Fruit fly (Drosophila melanogaster): ENCODE data around the gene CG44475.

CG44475 gene

dm6 chr2L:15912901-15913673, 30.1 kb upstream of the CG44475 start (continued):
- TF ChIP-seq sna (GFP tag; IDR thresholded peaks at IDR 0.05; ENCODE audit: partially characterized antibody): no peak
- TF ChIP-seq CG11398 (GFP tag; optimal IDR thresholded peaks at IDR 0.05): no peak
- no peak for TF ChIP-seq Sry-δ (GFP tag; optimal IDR thresholded peaks at IDR 0.05)
- TF ChIP-seq CG6683 (GFP tag; optimal IDR thresholded peaks at IDR 0.05): no peak
- no peak for TF ChIP-seq kay (GFP tag; optimal IDR thresholded peaks at IDR 0.05)
- no peak for TF ChIP-seq hkb (optimal IDR thresholded peaks at IDR 0.05)
- no peak for TF ChIP-seq hkb (GFP tag; IDR thresholded peaks at IDR 0.05)
- TF ChIP-seq CG10654 (GFP tag; optimal IDR thresholded peaks at IDR 0.05): peak; percentile 51
- TF ChIP-seq CG11456 (GFP tag; IDR thresholded peaks at IDR 0.05): peak; percentile 41; the same call in 1 of the 3 replicates
- peak; percentile 45; the same call in 1 of the 2 replicates for TF ChIP-seq CG6272 (GFP tag; IDR thresholded peaks at IDR 0.05)
- TF ChIP-seq Dip3 (GFP tag; optimal IDR thresholded peaks at IDR 0.05): no peak
- TF ChIP-seq ssp (GFP tag; IDR thresholded peaks at IDR 0.05): peak; percentile 48; the same call in 1 of the 2 replicates
- no peak for TF ChIP-seq crp (GFP tag; optimal IDR thresholded peaks at IDR 0.05)
- TF ChIP-seq CG9437 (GFP tag; optimal IDR thresholded peaks at IDR 0.05): peak; percentile 88
- 0 out of 2 replicates have a peak, but pooled peaks have one; percentile 39 for TF ChIP-seq gsb (GFP tag; IDR thresholded peaks at IDR 0.05)
- peak; percentile 55 for TF ChIP-seq CG6854 (GFP tag; optimal IDR thresholded peaks at IDR 0.05)
- peak; percentile 47 for TF ChIP-seq gcm (GFP tag; optimal IDR thresholded peaks at IDR 0.05)
- no peak for TF ChIP-seq CG15479 (GFP tag; optimal IDR thresholded peaks at IDR 0.05)
- peak; percentile 29 for TF ChIP-seq HmgD (GFP tag; optimal IDR thresholded peaks at IDR 0.05)
- peak; percentile 77 for TF ChIP-seq Hr3 (GFP tag; optimal IDR thresholded peaks at IDR 0.05)
- no peak for TF ChIP-seq btn (GFP tag; optimal IDR thresholded peaks at IDR 0.05)
- peak in 1 of 2 experiments; percentile 4 for TF ChIP-seq Trl (optimal IDR thresholded peaks at IDR 0.05)
- no peak for TF ChIP-seq Trl (GFP tag; optimal IDR thresholded peaks at IDR 0.05)
- TF ChIP-seq H15 (GFP tag; IDR thresholded peaks at IDR 0.05): peak; percentile 38; the same call in 1 of the 3 replicates
- no peak for TF ChIP-seq chn (GFP tag; optimal IDR thresholded peaks at IDR 0.05)
- no peak for TF ChIP-seq Lpt (GFP tag; optimal IDR thresholded peaks at IDR 0.05)
- no peak; the same call in 2 of the 3 replicates for TF ChIP-seq so (GFP tag; IDR thresholded peaks at IDR 0.05)
- TF ChIP-seq Myb (GFP tag; optimal IDR thresholded peaks at IDR 0.05): no peak
- TF ChIP-seq CG18764 (GFP tag; optimal IDR thresholded peaks at IDR 0.05): peak; percentile 24
- no peak for TF ChIP-seq CG14860 (GFP tag; IDR thresholded peaks at IDR 0.05; ENCODE audit: partially characterized antibody)
- TF ChIP-seq Dp (GFP tag; optimal IDR thresholded peaks at IDR 0.05): no peak
- no peak for TF ChIP-seq HLH54F (GFP tag; optimal IDR thresholded peaks at IDR 0.05)
- TF ChIP-seq Camta (GFP tag; optimal IDR thresholded peaks at IDR 0.05): no peak
- peak; percentile 90 for TF ChIP-seq CG12659 (GFP tag; optimal IDR thresholded peaks at IDR 0.05)
- peak; percentile 67 for TF ChIP-seq al (GFP tag; IDR thresholded peaks at IDR 0.05)
- TF ChIP-seq CG9932 (GFP tag; IDR thresholded peaks at IDR 0.05): peak; percentile 5; the same call in 1 of the 2 replicates
- no peak for TF ChIP-seq Ets97D (GFP tag; optimal IDR thresholded peaks at IDR 0.05)
- peak; percentile 63 for TF ChIP-seq az2 (GFP tag; optimal IDR thresholded peaks at IDR 0.05)
- TF ChIP-seq NFAT (GFP tag; IDR thresholded peaks at IDR 0.05): no peak; the same call in 1 of the 2 replicates
- peak; percentile 52; the same call in 1 of the 4 replicates for TF ChIP-seq Gug (GFP tag; IDR thresholded peaks at IDR 0.05)
- TF ChIP-seq chinmo (GFP tag; IDR thresholded peaks at IDR 0.05; ENCODE audit: partially characterized antibody): peak; percentile 96
- TF ChIP-seq Oaz (GFP tag; IDR thresholded peaks at IDR 0.05): no peak
- TF ChIP-seq pum (GFP tag; optimal IDR thresholded peaks at IDR 0.05): peak; percentile 7
- no peak for TF ChIP-seq Side (GFP tag; optimal IDR thresholded peaks at IDR 0.05)
- TF ChIP-seq jigr1 (GFP tag; IDR thresholded peaks at IDR 0.05): no peak
- no peak for TF ChIP-seq CG10565 (GFP tag; optimal IDR thresholded peaks at IDR 0.05)
- TF ChIP-seq CG6813 (GFP tag; optimal IDR thresholded peaks at IDR 0.05): peak; percentile 3
- TF ChIP-seq ham (GFP tag; IDR thresholded peaks at IDR 0.05): no peak
- peak; percentile 95 for TF ChIP-seq CG18262 (tag; optimal IDR thresholded peaks at IDR 0.05)
- no peak for TF ChIP-seq caup (GFP tag; optimal IDR thresholded peaks at IDR 0.05; ENCODE audit: severe bottlenecking)

Data from whole organism, embryonic.